Worm (Caenorhabditis elegans) whole organism, midembryonic: Measurements from ENCODE around the gene msp-33.

Experiments
- flt-1 ChIP-seq: fragments of 200-800 bp; sonication (Bioruptor generic); IDR thresholded peaks from 2 replicates; pipeline ENCODE4 v1.3.6; 2022; ENCODE audit warnings: missing genetic modification characterization, missing compliant biosample characterization
- ref-1 ChIP-seq: fragments of 200-800 bp; sonication (Bioruptor generic); conservative IDR thresholded peaks from 2 replicates; pipeline ENCODE4 v1.3.6; 2022; ENCODE audit warnings: missing genetic modification reagents, missing genetic modification characterization, missing compliant biosample characterization
- ztf-29 ChIP-seq: fragments of 200-800 bp; sonication (Bioruptor generic); IDR thresholded peaks from 2 replicates; pipeline ENCODE4 v1.3.6; 2022; ENCODE audit warnings: missing genetic modification reagents, missing genetic modification characterization, missing compliant biosample characterization

DNA sequence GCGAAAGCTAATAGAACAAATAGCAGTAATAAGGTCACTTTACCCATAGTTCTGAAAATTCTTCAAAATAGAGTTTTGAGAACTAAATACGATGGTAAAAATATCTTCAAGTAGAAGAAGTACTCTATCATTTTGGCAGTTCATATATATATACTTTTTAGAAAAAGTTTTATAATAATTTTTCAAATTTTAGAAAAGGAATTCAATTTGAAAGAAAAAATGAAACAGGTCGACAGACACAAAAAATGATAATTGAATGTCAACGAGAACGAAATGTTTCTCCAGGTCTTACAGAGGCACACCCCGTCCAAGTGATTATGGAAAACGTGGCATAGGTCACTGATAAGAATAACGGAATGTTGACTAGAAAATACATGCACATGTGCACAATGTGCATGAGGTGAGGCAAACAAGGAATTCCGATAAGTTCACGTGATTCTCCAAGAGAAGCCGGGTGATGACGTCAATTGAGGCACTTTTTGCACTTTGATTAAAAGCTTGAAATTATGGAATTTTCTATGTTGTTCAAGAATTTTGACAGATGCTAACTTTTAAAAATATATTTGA lies 32.8 kb upstream of the msp-33 start, which contains the start of gene aagr-2:
- no peak for TF ChIP-seq ztf-29 (GFP tag; lab: Robert Waterston, UW)
- TF ChIP-seq flt-1 = no peak
- TF ChIP-seq ref-1 = no peak
